Fruit fly (Drosophila melanogaster): ENCODE results near the gene CG13039.

- no peak for TF ChIP-seq CG12768 (GFP tag; optimal IDR thresholded peaks at IDR 0.05)
- no peak for TF ChIP-seq CG1620 (GFP tag; optimal IDR thresholded peaks at IDR 0.05)
- TF ChIP-seq bab1 (GFP tag; optimal IDR thresholded peaks at IDR 0.05) = no peak
- no peak for TF ChIP-seq CG7101 (tag; optimal IDR thresholded peaks at IDR 0.05)
- no peak for TF ChIP-seq CG11617 (GFP tag; optimal IDR thresholded peaks at IDR 0.05)
- TF ChIP-seq pad (GFP tag; optimal IDR thresholded peaks at IDR 0.05) = no peak
- TF ChIP-seq CG33017 (tag; optimal IDR thresholded peaks at IDR 0.05) = no peak
- no peak for TF ChIP-seq CG14711 (tag; optimal IDR thresholded peaks at IDR 0.05)
- no peak for TF ChIP-seq toe (GFP tag; optimal IDR thresholded peaks at IDR 0.05)
- no peak for TF ChIP-seq cnc (optimal IDR thresholded peaks at IDR 0.05)
- no peak for TF ChIP-seq Clk (GFP tag; optimal IDR thresholded peaks at IDR 0.05)
- no peak for TF ChIP-seq Hr96 (GFP tag; optimal IDR thresholded peaks at IDR 0.05)
These were observed 5.1 kb upstream of the CG13039 start, which contains the start of gene retinin for dm6 chr3L:16331633-16332032.
